Fruit fly (Drosophila melanogaster) whole organism, embryonic: ENCODE results near the gene wg.
A peak's percentile ranks its signal among the peaks of the same experiment; 100 is the strongest.

Experiments
- Blimp-1 ChIP-seq: fragments of 200-800 bp; sonication (Bioruptor generic); optimal IDR thresholded peaks from 3 replicates; lab custom pipeline; 2018; ENCODE audit warnings: missing biosample characterization, missing genetic modification characterization, mild to moderate bottlenecking, moderate library complexity, missing genetic modification reagents
- CG10267 ChIP-seq: fragments of 200-800 bp; sonication (Bioruptor generic); optimal IDR thresholded peaks from 2 replicates; lab custom pipeline; 2018; ENCODE audit warnings: missing biosample characterization, mild to moderate bottlenecking, missing genetic modification characterization, moderate library complexity
- CG10979 ChIP-seq: fragments of 200-800 bp; sonication (Bioruptor generic); optimal IDR thresholded peaks from 2 replicates; lab custom pipeline; 2018; ENCODE audit warnings: missing biosample characterization, mild to moderate bottlenecking, missing genetic modification characterization, moderate library complexity
- CG12219 ChIP-seq: fragments of 200-800 bp; sonication (Bioruptor generic); optimal IDR thresholded peaks from 3 replicates; lab custom pipeline; 2018; ENCODE audit warnings: missing biosample characterization, mild to moderate bottlenecking, missing genetic modification characterization
- CG1233 ChIP-seq: fragments of 200-800 bp; sonication (Bioruptor generic); optimal IDR thresholded peaks from 4 replicates; lab custom pipeline; 2018; ENCODE audit warnings: missing biosample characterization, mild to moderate bottlenecking, missing genetic modification characterization
- CG13624 ChIP-seq: fragments of 200-800 bp; sonication (Bioruptor generic); optimal IDR thresholded peaks from 2 replicates; lab custom pipeline; 2016; ENCODE audit warnings: missing biosample characterization, missing genetic modification characterization
- CG15073 ChIP-seq: fragments of 200-800 bp; sonication (Bioruptor generic); optimal IDR thresholded peaks from 2 replicates; lab custom pipeline; 2016; ENCODE audit warnings: missing biosample characterization, missing genetic modification characterization
- CG15696 ChIP-seq: fragments of 200-800 bp; sonication (Bioruptor generic); optimal IDR thresholded peaks from 2 replicates; lab custom pipeline; 2019; ENCODE audit warnings: missing biosample characterization, mild to moderate bottlenecking, missing genetic modification characterization, moderate library complexity
- CG1603 ChIP-seq: fragments of 200-800 bp; sonication (Bioruptor generic); optimal IDR thresholded peaks from 2 replicates; lab custom pipeline; 2019; ENCODE audit warnings: missing biosample characterization, mild to moderate bottlenecking, missing genetic modification characterization, moderate library complexity
- CG16815 ChIP-seq: fragments of 200-800 bp; sonication (Bioruptor generic); optimal IDR thresholded peaks from 3 replicates; lab custom pipeline; 2017; ENCODE audit warnings: missing biosample characterization, mild to moderate bottlenecking, missing genetic modification characterization
- CG17359 ChIP-seq: fragments of 200-800 bp; sonication (Bioruptor generic); optimal IDR thresholded peaks from 3 replicates; lab custom pipeline; 2018; ENCODE audit warnings: missing biosample characterization, mild to moderate bottlenecking, missing genetic modification characterization, moderate library complexity
- CG17361 ChIP-seq: fragments of 200-800 bp; sonication (Bioruptor generic); IDR thresholded peaks from 3 replicates; pipeline ENCODE4 v1.3.6; 2022; ENCODE audit warnings: missing biosample characterization, missing genetic modification characterization
- CG2712 ChIP-seq: fragments of 200-800 bp; optimal IDR thresholded peaks from 3 replicates; lab custom pipeline; 2019; ENCODE audit warnings: missing biosample characterization, mild to moderate bottlenecking, missing genetic modification characterization, moderate library complexity
- CG30403 ChIP-seq: fragments of 200-800 bp; sonication (Bioruptor generic); optimal IDR thresholded peaks from 3 replicates; lab custom pipeline; 2016; ENCODE audit warnings: missing biosample characterization, missing genetic modification characterization
- CG30431 ChIP-seq: fragments of 200-800 bp; sonication (Bioruptor generic); optimal IDR thresholded peaks from 2 replicates; lab custom pipeline; 2017; ENCODE audit warnings: missing biosample characterization, missing genetic modification characterization
- CG31441 ChIP-seq: fragments of 200-800 bp; sonication (Bioruptor generic); IDR thresholded peaks from 2 replicates; pipeline ENCODE4 v1.3.6; 2022; ENCODE audit warnings: missing biosample characterization, missing genetic modification characterization
- CG32772 ChIP-seq: fragments of 200-800 bp; sonication (Bioruptor generic); IDR thresholded peaks from 2 replicates; pipeline ENCODE4 v1.3.6; 2022; ENCODE audit warnings: missing biosample characterization, missing genetic modification characterization
- CG4404 ChIP-seq: fragments of 200-800 bp; sonication (Bioruptor generic); IDR thresholded peaks from 2 replicates; pipeline ENCODE4 v1.3.6; 2022; ENCODE audit warnings: missing biosample characterization, missing genetic modification characterization
- CG4617 ChIP-seq: fragments of 200-800 bp; sonication (Bioruptor generic); optimal IDR thresholded peaks from 3 replicates; lab custom pipeline; 2016; ENCODE audit warnings: missing biosample characterization, missing genetic modification characterization, borderline replicate concordance
- CG4707 ChIP-seq: fragments of 200-800 bp; sonication (Bioruptor generic); optimal IDR thresholded peaks from 2 replicates; lab custom pipeline; 2018; ENCODE audit warnings: missing biosample characterization, mild to moderate bottlenecking, missing genetic modification characterization, moderate library complexity
- CG8281 ChIP-seq: fragments of 200-800 bp; sonication (Bioruptor generic); optimal IDR thresholded peaks from 2 replicates; lab custom pipeline; 2018; ENCODE audit warnings: missing biosample characterization, mild to moderate bottlenecking, missing genetic modification characterization, moderate library complexity
- CG8359 ChIP-seq: fragments of 200-800 bp; sonication (Bioruptor generic); optimal IDR thresholded peaks from 2 replicates; lab custom pipeline; 2017; ENCODE audit warnings: missing biosample characterization, mild to moderate bottlenecking, missing genetic modification characterization, borderline replicate concordance
- CG8924 ChIP-seq: fragments of 200-800 bp; optimal IDR thresholded peaks from 3 replicates; lab custom pipeline; 2019; ENCODE audit warnings: missing biosample characterization, mild to moderate bottlenecking, missing genetic modification characterization, moderate library complexity
- CoRest ChIP-seq: fragments of 200-800 bp; sonication (Bioruptor generic); optimal IDR thresholded peaks from 3 replicates; lab custom pipeline; 2018; ENCODE audit warnings: missing biosample characterization, mild to moderate bottlenecking, missing genetic modification characterization, moderate library complexity
- Dll ChIP-seq: fragments of 200-800 bp; sonication (Bioruptor generic); IDR thresholded peaks from 4 replicates; pipeline ENCODE4 v1.3.6; 2022; ENCODE audit warnings: missing biosample characterization, missing genetic modification characterization; ENCODE audit not compliant: partially characterized antibody
- Ets65A ChIP-seq: fragments of 200-800 bp; sonication (Bioruptor generic); peaks from one replicate; lab custom pipeline; 2016; ENCODE audit warnings: missing biosample characterization, missing genetic modification characterization
- H2.0 ChIP-seq: fragments of 200-800 bp; sonication (Bioruptor generic); IDR thresholded peaks from 2 replicates; pipeline ENCODE4 v1.3.6; 2022; ENCODE audit warnings: missing biosample characterization, missing genetic modification characterization
- Six4 ChIP-seq: fragments of 200-800 bp; sonication (Bioruptor generic); optimal IDR thresholded peaks from 2 replicates; lab custom pipeline; 2016; ENCODE audit warnings: missing biosample characterization, missing genetic modification characterization
- Sox100B ChIP-seq: fragments of 200-800 bp; sonication (Bioruptor generic); optimal IDR thresholded peaks from 3 replicates; lab custom pipeline; 2018; ENCODE audit warnings: missing biosample characterization, mild to moderate bottlenecking, missing genetic modification characterization
- Xbp1 ChIP-seq: fragments of 200-800 bp; sonication (Bioruptor generic); optimal IDR thresholded peaks from 3 replicates; lab custom pipeline; 2016; ENCODE audit warnings: missing biosample characterization, mild to moderate bottlenecking, missing genetic modification characterization
- ara ChIP-seq: fragments of 200-800 bp; sonication (Bioruptor generic); IDR thresholded peaks from 2 replicates; pipeline ENCODE4 v1.3.6; 2022; ENCODE audit warnings: missing biosample characterization, missing genetic modification characterization
- crp ChIP-seq, 2 experiments: fragments of 200-800 bp; sonication (Bioruptor generic); optimal IDR thresholded peaks; 2 replicates in 1 of 2; 3 replicates in 1 of 2; lab custom pipeline; 2017; ENCODE audit warnings: missing biosample characterization in 2 of 2, missing genetic modification characterization in 2 of 2, mild to moderate bottlenecking in 1 of 2, moderate library complexity in 1 of 2
- cwo ChIP-seq: fragments of 200-800 bp; sonication (Bioruptor generic); optimal IDR thresholded peaks from 3 replicates; lab custom pipeline; 2017; ENCODE audit warnings: missing biosample characterization, missing genetic modification characterization, mild to moderate bottlenecking, moderate library complexity, missing genetic modification reagents
- dmrt11E ChIP-seq: fragments of 200-800 bp; sonication (Bioruptor generic); optimal IDR thresholded peaks from 3 replicates; lab custom pipeline; 2018; ENCODE audit warnings: missing biosample characterization, mild to moderate bottlenecking, missing genetic modification characterization, moderate library complexity
- dpn ChIP-seq, 2 experiments: fragments of 200-800 bp; sonication (Bioruptor generic); optimal IDR thresholded peaks; 3 replicates each; lab custom pipeline; 2016; ENCODE audit warnings: missing biosample characterization in 2 of 2, missing genetic modification characterization in 2 of 2
- dysf ChIP-seq: fragments of 200-800 bp; sonication (Bioruptor generic); IDR thresholded peaks from 3 replicates; pipeline ENCODE4 v1.3.6; 2022; ENCODE audit warnings: missing biosample characterization, missing genetic modification characterization
- fd102C ChIP-seq: fragments of 200-800 bp; sonication (Bioruptor generic); optimal IDR thresholded peaks from 2 replicates; lab custom pipeline; 2018; ENCODE audit warnings: missing biosample characterization, mild to moderate bottlenecking, missing genetic modification characterization, moderate library complexity
- fd96Cb ChIP-seq: fragments of 200-800 bp; sonication (Bioruptor generic); optimal IDR thresholded peaks from 2 replicates; lab custom pipeline; 2018; ENCODE audit warnings: missing biosample characterization, mild to moderate bottlenecking, missing genetic modification characterization, moderate library complexity
- grau ChIP-seq: fragments of 200-800 bp; optimal IDR thresholded peaks from 3 replicates; lab custom pipeline; 2019; ENCODE audit warnings: missing biosample characterization, mild to moderate bottlenecking, missing genetic modification characterization, moderate library complexity
- ind ChIP-seq: fragments of 200-800 bp; sonication (Bioruptor generic); optimal IDR thresholded peaks from 3 replicates; lab custom pipeline; 2016; ENCODE audit warnings: missing biosample characterization, missing genetic modification characterization
- jigr1 ChIP-seq: fragments of 200-800 bp; sonication (Bioruptor generic); IDR thresholded peaks from 3 replicates; pipeline ENCODE4 v1.3.6; 2022; ENCODE audit warnings: missing biosample characterization, missing genetic modification characterization
- lilli ChIP-seq: fragments of 200-800 bp; sonication (Bioruptor generic); optimal IDR thresholded peaks from 3 replicates; lab custom pipeline; 2016; ENCODE audit warnings: missing biosample characterization, missing genetic modification characterization
- lov ChIP-seq, 2 experiments: fragments of 200-800 bp in 1 of 2; fragments of >200 bp in 1 of 2; sonication (Bioruptor generic) in 1 of 2; IDR thresholded peaks in 1 of 2; optimal IDR thresholded peaks in 1 of 2; 2 replicates in 1 of 2; 3 replicates in 1 of 2; pipeline versions ENCODE4 v1.3.6 to Lab custom; 2017 to 2022; ENCODE audit warnings: missing biosample characterization in 1 of 2, missing genetic modification characterization in 1 of 2
- ranshi ChIP-seq: fragments of 200-800 bp; sonication (Bioruptor generic); IDR thresholded peaks from 2 replicates; pipeline ENCODE4 v1.3.6; 2022; ENCODE audit warnings: missing biosample characterization, missing genetic modification characterization
- repo ChIP-seq: fragments of 200-800 bp; sonication (Bioruptor generic); optimal IDR thresholded peaks from 2 replicates; lab custom pipeline; 2016; ENCODE audit warnings: missing biosample characterization, missing genetic modification characterization
- trem ChIP-seq: fragments of 200-800 bp; optimal IDR thresholded peaks from 3 replicates; lab custom pipeline; 2019; ENCODE audit warnings: missing biosample characterization, mild to moderate bottlenecking, missing genetic modification characterization, moderate library complexity
- usp ChIP-seq: fragments of >200 bp; optimal IDR thresholded peaks from 2 replicates; lab custom pipeline; 2017; ENCODE audit warnings: missing biosample characterization, missing genetic modification characterization
- zen ChIP-seq: fragments of 200-800 bp; sonication (Bioruptor generic); optimal IDR thresholded peaks from 3 replicates; lab custom pipeline; 2018; ENCODE audit warnings: missing biosample characterization, mild to moderate bottlenecking, missing genetic modification characterization, moderate library complexity
- zfh1 ChIP-seq: fragments of 200-800 bp; sonication (Bioruptor generic); IDR thresholded peaks from 3 replicates; pipeline ENCODE4 v1.3.6; 2022; ENCODE audit warnings: missing biosample characterization, missing genetic modification characterization

The wg gene

dm6 chr2L:7294964-7295363 is 12.0 kb upstream of the wg start (continued):
- peak; percentile 38 for TF ChIP-seq trem (tag; lab: Kevin White, UChicago)
- no peak for TF ChIP-seq CG30431 (GFP tag; lab: Kevin White, UChicago)
- TF ChIP-seq Six4 (GFP tag; lab: Kevin White, UChicago), result peak; percentile 2
- peak; percentile 10 for TF ChIP-seq CoRest
- peak; percentile 49 for TF ChIP-seq Sox100B
- no peak for TF ChIP-seq CG4617 (GFP tag; lab: Kevin White, UChicago)
- TF ChIP-seq CG15073 (GFP tag; lab: Kevin White, UChicago), result no peak
- peak; percentile 24 for TF ChIP-seq CG12219 (GFP tag; lab: Kevin White, UChicago)
- no peak for TF ChIP-seq CG8281 (tag; lab: Kevin White, UChicago)
- peak; percentile 50 for TF ChIP-seq zen (tag; lab: Kevin White, UChicago)
- TF ChIP-seq CG31441, result peak; percentile 60
- no peak for TF ChIP-seq CG4707 (GFP tag; lab: Kevin White, UChicago)
- no peak for TF ChIP-seq jigr1 (GFP tag; lab: Robert Waterston, UW)
- TF ChIP-seq CG30403 (GFP tag; lab: Kevin White, UChicago), result peak; percentile 47
- TF ChIP-seq Ets65A (GFP tag; lab: Kevin White, UChicago), result peak; percentile 0
- no peak for TF ChIP-seq usp (GFP tag; lab: Kevin White, UChicago)
- TF ChIP-seq CG8359, result peak; percentile 24
- peak; percentile 34 for TF ChIP-seq CG16815 (GFP tag; lab: Kevin White, UChicago)
- TF ChIP-seq crp (GFP tag; optimal IDR thresholded peaks at IDR 0.05; lab: Kevin White, UChicago), result no peak
- TF ChIP-seq CG32772, result 0 out of 2 replicates have a peak, but pooled peaks have one; percentile 33
- TF ChIP-seq zfh1 (GFP tag; lab: Robert Waterston, UW), result 0 out of 3 replicates have a peak, but pooled peaks have one; percentile 18
- TF ChIP-seq CG10979 (tag; lab: Kevin White, UChicago), result peak; percentile 77
- TF ChIP-seq ara (GFP tag; lab: Robert Waterston, UW), result peak; percentile 32; the same call in 1 of the 2 replicates
- TF ChIP-seq cwo (GFP tag; lab: Kevin White, UChicago), result no peak
- peak; percentile 79 for TF ChIP-seq CG1603
- no peak for TF ChIP-seq Dll (GFP tag; lab: Robert Waterston, UW)
- peak; percentile 47 for TF ChIP-seq CG17359 (tag; lab: Kevin White, UChicago)
- peak; percentile 51 for TF ChIP-seq CG8924
- peak; percentile 36 for TF ChIP-seq CG1233 (GFP tag; lab: Kevin White, UChicago)
- TF ChIP-seq fd102C (GFP tag; lab: Kevin White, UChicago), result peak; percentile 30
- TF ChIP-seq CG15696 (tag; lab: Kevin White, UChicago), result peak; percentile 71
- TF ChIP-seq CG17361 (GFP tag; lab: Robert Waterston, UW), result 0 out of 3 replicates have a peak, but pooled peaks have one; percentile 44
- TF ChIP-seq CG2712, result peak; percentile 75
- TF ChIP-seq Xbp1 (GFP tag; lab: Kevin White, UChicago), result peak; percentile 51
- TF ChIP-seq dpn (GFP tag; optimal IDR thresholded peaks at IDR 0.05; lab: Kevin White, UChicago), result peak in 1 of 2 experiments; percentile 29
- TF ChIP-seq CG4404 (GFP tag; lab: Robert Waterston, UW), result peak; percentile 59
- TF ChIP-seq Blimp-1 (GFP tag; lab: Kevin White, UChicago), result peak; percentile 54
- peak; percentile 22 for TF ChIP-seq ind
- TF ChIP-seq dysf (GFP tag; lab: Robert Waterston, UW), result no peak
- TF ChIP-seq H2.0 (GFP tag; lab: Robert Waterston, UW), result no peak
- no peak for TF ChIP-seq ranshi
- peak; percentile 66 for TF ChIP-seq dmrt11E
- TF ChIP-seq grau (tag; lab: Kevin White, UChicago), result peak; percentile 84
- TF ChIP-seq CG13624 (GFP tag; lab: Kevin White, UChicago), result no peak
- no peak for TF ChIP-seq lov (optimal IDR thresholded peaks at IDR 0.05; lab: Kevin White, UChicago)
- TF ChIP-seq lov (GFP tag; IDR thresholded peaks at IDR 0.05; lab: Robert Waterston, UW), result no peak
- TF ChIP-seq lilli (GFP tag; lab: Kevin White, UChicago), result peak; percentile 43
- TF ChIP-seq fd96Cb (tag; lab: Kevin White, UChicago), result peak; percentile 55
- no peak for TF ChIP-seq repo (GFP tag; lab: Kevin White, UChicago)
- TF ChIP-seq CG10267 (tag; lab: Kevin White, UChicago), result peak; percentile 45
